Worm (Caenorhabditis elegans): ENCODE measurements around the gene duo-1.

Gene duo-1

ce11 chrV:11539502-11539901, 14.9 kb upstream of the duo-1 start:
- no peak for TF ChIP-seq efl-1 (optimal IDR thresholded peaks at IDR 0.05)
- TF ChIP-seq efl-1 (GFP tag; optimal IDR thresholded peaks at IDR 0.05 in 1 of 2): peak in 1 of 2 experiments; percentile 21
- no peak for TF ChIP-seq ztf-4 (tag; optimal IDR thresholded peaks at IDR 0.05)
- no peak for TF ChIP-seq Y116A8C.19 (tag; optimal IDR thresholded peaks at IDR 0.05; ENCODE audit: borderline replicate concordance)

- TF ChIP-seq jun-1 (tag; optimal IDR thresholded peaks at IDR 0.05) (peak; percentile 7), mef-2 (tag; optimal IDR thresholded peaks at IDR 0.05) (no peak), ama-1 (optimal IDR thresholded peaks at IDR 0.05) (no peak), hlh-17 (GFP tag; optimal IDR thresholded peaks at IDR 0.05; ENCODE audit: borderline replicate concordance) (no peak), vab-15 (tag; optimal IDR thresholded peaks at IDR 0.05) (peak; percentile 4), elt-3 (tag; optimal IDR thresholded peaks at IDR 0.05) (no peak), zag-1 (tag; optimal IDR thresholded peaks at IDR 0.05) (no peak), ceh-63 (GFP tag; optimal IDR thresholded peaks at IDR 0.05) (no peak), tbx-2 (tag; optimal IDR thresholded peaks at IDR 0.05) (no peak), Y116A8C.19 (tag; optimal IDR thresholded peaks at IDR 0.05; ENCODE audit: borderline replicate concordance) (no peak), nhr-84 (tag; optimal IDR thresholded peaks at IDR 0.05) (no peak), efl-1 (optimal IDR thresholded peaks at IDR 0.05) (peak in 1 of 2 experiments; percentile 3), efl-1 (GFP tag; optimal IDR thresholded peaks at IDR 0.05 in 1 of 2) (no peak), ets-5 (GFP tag; IDR thresholded peaks at IDR 0.05) (no peak), lin-39 (tag; optimal IDR thresholded peaks at IDR 0.05) (no peak), pag-3 (tag; optimal IDR thresholded peaks at IDR 0.05; ENCODE audit: borderline replicate concordance, insufficient read depth) (no peak), egl-13 (tag; optimal IDR thresholded peaks at IDR 0.05) (no peak)
Observed at ce11 chrV:11541284-11541683, 13.1 kb upstream of the duo-1 start.

ce11 chrV:11543564-11543963, 10.9 kb upstream of the duo-1 start, which contains the start of gene F38B7.2:
F38B7.2 (plus strand) TSS chrV:11543963.
- TF ChIP-seq xbp-1 (tag; optimal IDR thresholded peaks at IDR 0.05) (no peak), efl-3 (GFP tag; optimal IDR thresholded peaks at IDR 0.05) (no peak), nhr-12 (tag; optimal IDR thresholded peaks at IDR 0.05) (no peak), efl-1 (optimal IDR thresholded peaks at IDR 0.05) (no peak), efl-1 (GFP tag; optimal IDR thresholded peaks at IDR 0.05 in 1 of 2) (peak in 1 of 2 experiments; percentile 89), nhr-237 (tag; optimal IDR thresholded peaks at IDR 0.05) (no peak), nhr-20 (tag; optimal IDR thresholded peaks at IDR 0.05) (peak; percentile 11), ceh-90 (tag; optimal IDR thresholded peaks at IDR 0.05) (no peak), nhr-85 (tag) (peak; percentile 90), lin-14 (GFP tag; optimal IDR thresholded peaks at IDR 0.05) (peak; percentile 23), nhr-90 (tag; optimal IDR thresholded peaks at IDR 0.05; ENCODE audit: poor library complexity) (peak; percentile 2), F16B12.6 (tag; optimal IDR thresholded peaks at IDR 0.05) (no peak), lin-39 (tag; optimal IDR thresholded peaks at IDR 0.05) (no peak), tlp-1 (tag; optimal IDR thresholded peaks at IDR 0.05) (no peak), pag-3 (tag; optimal IDR thresholded peaks at IDR 0.05; ENCODE audit: borderline replicate concordance, insufficient read depth) (no peak), C16A3.4 (tag; optimal IDR thresholded peaks at IDR 0.05) (no peak), nhr-71 (tag; optimal IDR thresholded peaks at IDR 0.05) (peak; percentile 30), hpl-2 (GFP tag; optimal IDR thresholded peaks at IDR 0.05) (no peak), nhr-84 (tag; optimal IDR thresholded peaks at IDR 0.05) (no peak), swsn-7 (tag; optimal IDR thresholded peaks at IDR 0.05) (no peak), sox-4 (tag; optimal IDR thresholded peaks at IDR 0.05) (no peak), blmp-1 (tag; optimal IDR thresholded peaks at IDR 0.05) (peak; percentile 44), C04F5.9 (tag; optimal IDR thresholded peaks at IDR 0.05) (no peak), elt-3 (tag; optimal IDR thresholded peaks at IDR 0.05) (peak in 4 of 6 experiments; percentile 25 to 48 (median 42))

ce11 chrV:11545227-11545626, 9.2 kb upstream of the duo-1 start, which contains the start of gene F38B7.10:
F38B7.10 (plus strand) TSS chrV:11545527.
- peak; percentile 48 for TF ChIP-seq nhr-85 (tag)
- no peak for TF ChIP-seq nhr-28 (tag; optimal IDR thresholded peaks at IDR 0.05)
- TF ChIP-seq fkh-8 (tag; optimal IDR thresholded peaks at IDR 0.05): peak; percentile 24
- TF ChIP-seq pag-3 (tag; optimal IDR thresholded peaks at IDR 0.05; ENCODE audit: borderline replicate concordance, insufficient read depth): no peak
- TF ChIP-seq unc-62 (GFP tag; optimal IDR thresholded peaks at IDR 0.05): no peak

All from whole organism, L1 larva.